Fruit fly (Drosophila melanogaster): ENCODE data around the gene Arr2.

Gene Arr2

dm6 chr3L:8672199-8673059, 23.7 kb upstream of the Arr2 start (continued):
- TF ChIP-seq Elba2 (GFP tag; optimal IDR thresholded peaks at IDR 0.05) (no peak), fru (optimal IDR thresholded peaks at IDR 0.05) (no peak), trem (tag; optimal IDR thresholded peaks at IDR 0.05) (no peak), CG12391 (tag; optimal IDR thresholded peaks at IDR 0.05) (peak; percentile 38), ATbp (GFP tag; optimal IDR thresholded peaks at IDR 0.05) (no peak), CG18619 (GFP tag; optimal IDR thresholded peaks at IDR 0.05) (peak; percentile 45), btn (GFP tag; optimal IDR thresholded peaks at IDR 0.05) (no peak), CG18476 (GFP tag; optimal IDR thresholded peaks at IDR 0.05) (no peak), bcd (GFP tag; optimal IDR thresholded peaks at IDR 0.05) (no peak), CG4328 (GFP tag; optimal IDR thresholded peaks at IDR 0.05) (no peak), amos (GFP tag; IDR thresholded peaks at IDR 0.05; ENCODE audit: partially characterized antibody) (no peak), cas (GFP tag; IDR thresholded peaks at IDR 0.05) (no peak), ind (GFP tag; optimal IDR thresholded peaks at IDR 0.05) (peak; percentile 28), Oli (tag; optimal IDR thresholded peaks at IDR 0.05) (peak; percentile 54), so (GFP tag; IDR thresholded peaks at IDR 0.05) (0 out of 3 replicates have a peak, but pooled peaks have one; percentile 36), Lpt (GFP tag; optimal IDR thresholded peaks at IDR 0.05) (no peak), rib (GFP tag; IDR thresholded peaks at IDR 0.05) (peak; percentile 80), CG6254 (GFP tag; optimal IDR thresholded peaks at IDR 0.05) (no peak), E2f1 (GFP tag; IDR thresholded peaks at IDR 0.05) (peak; percentile 17; the same call in 1 of the 2 replicates), disco-r (GFP tag; optimal IDR thresholded peaks at IDR 0.05) (no peak), tx (GFP tag; optimal IDR thresholded peaks at IDR 0.05) (no peak), Hmx (GFP tag; optimal IDR thresholded peaks at IDR 0.05) (no peak), CG7271 (tag; optimal IDR thresholded peaks at IDR 0.05) (no peak), Max (GFP tag; optimal IDR thresholded peaks at IDR 0.05) (no peak), tio (GFP tag; optimal IDR thresholded peaks at IDR 0.05) (peak; percentile 30), BtbVII (GFP tag; optimal IDR thresholded peaks at IDR 0.05) (no peak), chn (GFP tag; optimal IDR thresholded peaks at IDR 0.05) (no peak), H2.0 (GFP tag; IDR thresholded peaks at IDR 0.05) (peak; percentile 7; the same call in 1 of the 2 replicates), Hr51 (GFP tag; optimal IDR thresholded peaks at IDR 0.05) (peak in 1 of 2 experiments; percentile 65), MTF-1 (GFP tag; optimal IDR thresholded peaks at IDR 0.05; ENCODE audit: borderline replicate concordance) (no peak), gt (GFP tag; IDR thresholded peaks at IDR 0.05) (no peak), CG8478 (optimal IDR thresholded peaks at IDR 0.05) (no peak), zen2 (GFP tag; IDR thresholded peaks at IDR 0.05; ENCODE audit: partially characterized antibody) (no peak; the same call in 2 of the 3 replicates), Nf-YB (GFP tag; optimal IDR thresholded peaks at IDR 0.05) (no peak), odd (GFP tag; optimal IDR thresholded peaks at IDR 0.05) (no peak), sisA (GFP tag; IDR thresholded peaks at IDR 0.05) (no peak), yki (optimal IDR thresholded peaks at IDR 0.05) (no peak), esg (GFP tag; conservative IDR thresholded peaks at IDR 0.05) (no peak), CG7745 (tag; optimal IDR thresholded peaks at IDR 0.05) (no peak), stc (GFP tag; IDR thresholded peaks at IDR 0.05) (peak; percentile 27; the same call in 1 of the 2 replicates), CG34422 (GFP tag; IDR thresholded peaks at IDR 0.05) (no peak; the same call in 2 of the 3 replicates), Med (GFP tag) (peak; percentile 75), CG7928 (GFP tag; optimal IDR thresholded peaks at IDR 0.05) (no peak), p53 (GFP tag; optimal IDR thresholded peaks at IDR 0.05) (no peak), sim (GFP tag; IDR thresholded peaks at IDR 0.05) (no peak), HmgD (GFP tag; optimal IDR thresholded peaks at IDR 0.05) (no peak), sens-2 (GFP tag; IDR thresholded peaks at IDR 0.05) (no peak), dpn (GFP tag; optimal IDR thresholded peaks at IDR 0.05) (peak; percentile 23 to 34), CG3838 (GFP tag; optimal IDR thresholded peaks at IDR 0.05) (no peak), Mes4 (GFP tag; optimal IDR thresholded peaks at IDR 0.05) (no peak), gsb-n (tag; optimal IDR thresholded peaks at IDR 0.05) (no peak)

Data from whole organism, embryonic.